Worm (Caenorhabditis elegans) whole organism, young adult: ENCODE results near the gene pmp-1.

Experiments
- B0035.1 ChIP-seq: sonication (generic microtip); optimal IDR thresholded peaks from 2 replicates; lab custom pipeline; 2016; ENCODE audit warnings: missing genetic modification characterization, mild to moderate bottlenecking, missing compliant biosample characterization, missing genotype, missing genetic modification reagents
- B0336.3 ChIP-seq: fragments of 200-800 bp; sonication (Bioruptor generic); IDR thresholded peaks from 2 replicates; pipeline ENCODE4 v1.3.6; 2022; ENCODE audit warnings: missing genetic modification characterization, missing compliant biosample characterization
- F37B4.10 ChIP-seq: fragments of 200-800 bp; sonication (Bioruptor generic); IDR thresholded peaks from 2 replicates; pipeline ENCODE4 v1.3.6; 2022; ENCODE audit warnings: missing genetic modification characterization, missing compliant biosample characterization
- F39B2.1 ChIP-seq: fragments of 200-800 bp; sonication (Bioruptor generic); IDR thresholded peaks from 2 replicates; pipeline ENCODE4 v1.3.6; 2022; ENCODE audit warnings: missing genetic modification reagents, missing genetic modification characterization, missing compliant biosample characterization
- F57A8.1 ChIP-seq: fragments of 200-800 bp; sonication (Bioruptor generic); optimal IDR thresholded peaks from 2 replicates; lab custom pipeline; 2018; ENCODE audit warnings: mild to moderate bottlenecking, missing genetic modification characterization, moderate library complexity, missing compliant biosample characterization
- K12H6.12 ChIP-seq: fragments of 200-800 bp; sonication (Bioruptor generic); optimal IDR thresholded peaks from 2 replicates; lab custom pipeline; 2018; ENCODE audit warnings: mild to moderate bottlenecking, missing genetic modification characterization, missing compliant biosample characterization
- Y53F4B.3 ChIP-seq: fragments of 200-800 bp; sonication (Bioruptor generic); IDR thresholded peaks from 2 replicates; pipeline ENCODE4 v1.3.6; 2022; ENCODE audit warnings: missing genetic modification reagents, missing genetic modification characterization, missing compliant biosample characterization
- Y79H2A.3 ChIP-seq: fragments of 200-800 bp; sonication (Bioruptor generic); conservative IDR thresholded peaks from 2 replicates; pipeline ENCODE4 v1.3.6; 2022; ENCODE audit warnings: missing genetic modification reagents, missing genetic modification characterization, missing compliant biosample characterization
- aptf-3 ChIP-seq: fragments of 200-800 bp; sonication (Bioruptor generic); IDR thresholded peaks from 2 replicates; pipeline ENCODE4 v1.3.6; 2022; ENCODE audit warnings: missing genetic modification characterization, missing compliant biosample characterization
- athp-1 ChIP-seq: sonication (generic microtip); optimal IDR thresholded peaks from 2 replicates; lab custom pipeline; 2017; ENCODE audit warnings: mild to moderate bottlenecking, missing genetic modification characterization, missing compliant biosample characterization
- attf-6 ChIP-seq: fragments of 200-800 bp; sonication (Bioruptor generic); IDR thresholded peaks from 2 replicates; pipeline ENCODE4 v1.3.6; 2022; ENCODE audit warnings: missing genetic modification reagents, missing genetic modification characterization, missing compliant biosample characterization
- bed-2 ChIP-seq: fragments of 200-800 bp; sonication (Bioruptor generic); IDR thresholded peaks from 2 replicates; pipeline ENCODE4 v1.3.6; 2022; ENCODE audit warnings: missing genetic modification reagents, missing genetic modification characterization, missing compliant biosample characterization
- ccch-3 ChIP-seq: fragments of 200-800 bp; sonication (Bioruptor generic); optimal IDR thresholded peaks from 2 replicates; lab custom pipeline; 2018; ENCODE audit warnings: mild to moderate bottlenecking, missing genetic modification characterization, missing compliant biosample characterization
- cebp-1 ChIP-seq, 2 experiments: fragments of 200-800 bp in 1 of 2; sonication (Bioruptor generic) in 1 of 2; sonication (generic microtip) in 1 of 2; IDR thresholded peaks in 1 of 2; optimal IDR thresholded peaks in 1 of 2; 2 replicates each; pipeline versions ENCODE4 v1.3.6 to Lab custom; 2017 to 2022; ENCODE audit warnings: missing compliant biosample characterization in 2 of 2, missing genetic modification characterization in 2 of 2, mild to moderate bottlenecking in 1 of 2, missing genetic modification reagents in 1 of 2, moderate library complexity in 1 of 2
- ceh-100 ChIP-seq: fragments of 200-800 bp; sonication (Bioruptor generic); IDR thresholded peaks from 2 replicates; pipeline ENCODE4 v1.3.6; 2022; ENCODE audit warnings: missing genetic modification reagents, missing genetic modification characterization, missing compliant biosample characterization
- ceh-27 ChIP-seq: fragments of 200-800 bp; sonication (Bioruptor generic); optimal IDR thresholded peaks from 2 replicates; lab custom pipeline; 2018; ENCODE audit warnings: mild to moderate bottlenecking, missing genetic modification characterization, moderate library complexity, missing compliant biosample characterization
- ceh-91 ChIP-seq: fragments of 200-800 bp; sonication (Bioruptor generic); IDR thresholded peaks from 2 replicates; pipeline ENCODE4 v1.3.6; 2022; ENCODE audit warnings: missing genetic modification reagents, missing genetic modification characterization, missing compliant biosample characterization
- dpff-1 ChIP-seq: sonication (generic microtip); optimal IDR thresholded peaks from 2 replicates; lab custom pipeline; 2017; ENCODE audit warnings: mild to moderate bottlenecking, missing genetic modification characterization, missing compliant biosample characterization
- dpl-1 ChIP-seq: fragments of 150-350 bp; optimal IDR thresholded peaks from 2 replicates; lab custom pipeline; 2014; ENCODE audit warnings: missing biosample characterization, missing genetic modification reagents, missing genetic modification characterization
- hmg-1.2 ChIP-seq: fragments of 200-800 bp; sonication (Bioruptor generic); IDR thresholded peaks from 2 replicates; pipeline ENCODE4 v1.3.6; 2022; ENCODE audit warnings: missing genetic modification reagents, missing genetic modification characterization, missing compliant biosample characterization
- let-526 ChIP-seq: fragments of 200-800 bp; sonication (Bioruptor generic); IDR thresholded peaks from 2 replicates; pipeline ENCODE4 v1.3.6; 2022; ENCODE audit warnings: missing genetic modification reagents, missing genetic modification characterization, missing compliant biosample characterization
- nhr-80 ChIP-seq: sonication (generic microtip); optimal IDR thresholded peaks from 2 replicates; lab custom pipeline; 2016; ENCODE audit warnings: missing genetic modification characterization, missing compliant biosample characterization
- sea-2 ChIP-seq: fragments of 200-800 bp; sonication (Bioruptor generic); IDR thresholded peaks from 2 replicates; pipeline ENCODE4 v1.3.6; 2022; ENCODE audit warnings: missing genetic modification characterization, missing compliant biosample characterization
- somi-1 ChIP-seq: fragments of 200-800 bp; sonication (Bioruptor generic); optimal IDR thresholded peaks from 2 replicates; lab custom pipeline; 2018; ENCODE audit warnings: mild to moderate bottlenecking, missing genetic modification characterization, missing compliant biosample characterization
- tbp1 ChIP-seq: fragments of 200-800 bp; sonication (Bioruptor generic); optimal IDR thresholded peaks from 2 replicates; lab custom pipeline; 2018; ENCODE audit warnings: mild to moderate bottlenecking, missing genetic modification characterization, missing compliant biosample characterization
- tbx-9 ChIP-seq: sonication (generic microtip); optimal IDR thresholded peaks from 2 replicates; lab custom pipeline; 2016; ENCODE audit warnings: borderline replicate concordance, missing genetic modification characterization, inconsistent platforms, missing compliant biosample characterization
- unc-130 ChIP-seq: sonication (generic microtip); optimal IDR thresholded peaks from 2 replicates; lab custom pipeline; 2016; ENCODE audit warnings: missing genetic modification reagents, missing genetic modification characterization, missing compliant biosample characterization
- zim-3 ChIP-seq: sonication (generic microtip); optimal IDR thresholded peaks from 2 replicates; lab custom pipeline; 2017; ENCODE audit warnings: mild to moderate bottlenecking, missing genetic modification characterization, moderate library complexity, missing compliant biosample characterization
- ztf-18 ChIP-seq: sonication (generic microtip); optimal IDR thresholded peaks from 2 replicates; lab custom pipeline; 2016; ENCODE audit warnings: missing genotype, mild to moderate bottlenecking, missing genetic modification characterization, missing compliant biosample characterization
- ztf-22 ChIP-seq: fragments of 200-800 bp; sonication (Bioruptor generic); optimal IDR thresholded peaks from 2 replicates; lab custom pipeline; 2018; ENCODE audit warnings: mild to moderate bottlenecking, missing genetic modification characterization, moderate library complexity, missing compliant biosample characterization
- ztf-25 ChIP-seq: fragments of 200-800 bp; sonication (Bioruptor generic); IDR thresholded peaks from 2 replicates; pipeline ENCODE4 v1.3.6; 2022; ENCODE audit warnings: missing genetic modification reagents, missing genetic modification characterization, missing compliant biosample characterization
- ztf-3 ChIP-seq: fragments of 200-800 bp; sonication (Bioruptor generic); optimal IDR thresholded peaks from 2 replicates; lab custom pipeline; 2018; ENCODE audit warnings: mild to moderate bottlenecking, missing genetic modification characterization, missing compliant biosample characterization
- ztf-6 ChIP-seq: fragments of 200-800 bp; sonication (Bioruptor generic); IDR thresholded peaks from 2 replicates; pipeline ENCODE4 v1.3.6; 2022; ENCODE audit warnings: missing genetic modification reagents, missing genetic modification characterization, missing compliant biosample characterization

pmp-1 gene

DNA sequence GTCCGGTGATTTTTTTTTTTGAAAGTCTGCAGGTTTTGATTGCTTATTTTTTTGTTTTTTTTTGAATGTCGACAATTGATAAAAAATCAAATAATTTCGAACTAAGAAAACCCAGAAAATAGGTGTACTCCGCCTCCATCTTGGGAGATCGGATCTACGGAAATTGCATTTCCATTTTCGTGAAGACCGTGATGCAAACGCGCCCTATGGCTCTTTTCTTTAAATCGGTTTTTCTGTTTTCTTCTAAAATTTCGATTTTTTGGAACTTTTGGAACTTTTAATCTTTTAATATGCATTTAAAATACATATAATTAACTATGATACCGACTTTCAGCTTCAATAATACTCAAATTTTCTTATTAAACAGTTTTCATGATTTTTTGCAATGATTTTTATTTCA, 41.5 kb downstream of the pmp-1 start (continued):
- TF ChIP-seq aptf-3 (GFP tag; lab: Robert Waterston, UW) (no peak), dpl-1 (GFP tag; lab: Kevin White, UChicago) (no peak), B0035.1 (tag; lab: Kevin White, UChicago) (no peak), unc-130 (no peak), Y53F4B.3 (GFP tag; lab: Robert Waterston, UW) (no peak), bed-2 (GFP tag; lab: Robert Waterston, UW) (no peak), ceh-100 (peak; percentile 86), F39B2.1 (GFP tag; lab: Robert Waterston, UW) (no peak), F37B4.10 (GFP tag; lab: Robert Waterston, UW) (no peak), ztf-6 (GFP tag; lab: Robert Waterston, UW) (no peak), ceh-91 (GFP tag; lab: Robert Waterston, UW) (no peak)
- TF ChIP-seq, all 124 proteins: peak for 3

DNA sequence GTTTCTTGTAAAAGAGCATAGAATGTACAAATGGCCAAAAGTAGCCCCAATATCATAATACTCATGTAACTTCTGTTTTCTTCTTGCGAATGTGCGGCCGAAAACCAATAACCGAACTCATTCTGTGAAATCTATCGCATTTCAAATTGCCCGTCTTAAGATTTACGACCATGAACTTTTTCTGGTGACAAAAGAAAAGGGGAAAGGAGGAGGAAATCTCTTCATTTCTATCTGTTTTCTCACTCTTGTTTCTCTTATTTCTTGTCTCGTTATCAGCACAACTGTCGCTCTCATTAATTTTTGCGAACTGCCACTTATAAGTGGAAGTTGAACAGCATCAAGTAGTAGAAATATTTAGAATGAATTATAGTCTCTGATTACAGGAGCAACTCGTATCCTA, 42.5 kb downstream of the pmp-1 start:
- peak; percentile 37 for TF ChIP-seq nhr-80 (tag; lab: Kevin White, UChicago)
- TF ChIP-seq ztf-25 (GFP tag; lab: Robert Waterston, UW) = no peak

DNA sequence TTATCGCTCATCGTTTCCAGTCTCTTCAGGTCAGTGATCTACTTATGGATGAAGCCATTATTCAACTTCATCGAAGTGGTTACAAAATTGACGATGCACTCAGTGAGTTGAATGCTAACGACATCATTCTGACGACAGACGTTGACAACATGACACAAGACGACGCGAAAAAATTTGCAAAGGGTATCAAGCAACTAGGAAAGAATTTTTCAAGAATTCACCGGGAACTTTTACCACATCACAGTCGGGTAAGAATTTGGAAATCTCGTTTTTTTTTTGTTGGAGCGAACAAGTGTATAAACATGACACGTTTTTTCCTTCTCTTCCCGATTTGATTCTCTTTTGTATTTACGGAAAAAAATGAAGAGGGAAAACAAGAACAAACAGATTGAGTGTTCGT, 42.9 kb downstream of the pmp-1 start:
- TF ChIP-seq let-526 = no peak
- TF ChIP-seq ccch-3 (GFP tag; lab: Kevin White, UChicago) = no peak
- TF ChIP-seq ztf-3 (GFP tag; lab: Kevin White, UChicago) = no peak
- no peak for TF ChIP-seq tbx-9 (tag; lab: Kevin White, UChicago)
- no peak for TF ChIP-seq dpff-1 (tag; lab: Kevin White, UChicago)
- no peak for TF ChIP-seq K12H6.12 (tag; lab: Kevin White, UChicago)
- TF ChIP-seq ztf-6 (GFP tag; lab: Robert Waterston, UW) = no peak
- TF ChIP-seq F57A8.1 = no peak
- no peak for TF ChIP-seq ztf-25 (GFP tag; lab: Robert Waterston, UW)
- TF ChIP-seq B0336.3 (GFP tag; lab: Robert Waterston, UW) = no peak
- no peak for TF ChIP-seq Y79H2A.3
- TF ChIP-seq athp-1 (tag; lab: Kevin White, UChicago) = no peak
- TF ChIP-seq ztf-18 (tag; lab: Kevin White, UChicago) = no peak
- TF ChIP-seq attf-6 = no peak
- TF ChIP-seq ztf-22 = no peak
- TF ChIP-seq zim-3 (tag; lab: Kevin White, UChicago) = no peak

DNA sequence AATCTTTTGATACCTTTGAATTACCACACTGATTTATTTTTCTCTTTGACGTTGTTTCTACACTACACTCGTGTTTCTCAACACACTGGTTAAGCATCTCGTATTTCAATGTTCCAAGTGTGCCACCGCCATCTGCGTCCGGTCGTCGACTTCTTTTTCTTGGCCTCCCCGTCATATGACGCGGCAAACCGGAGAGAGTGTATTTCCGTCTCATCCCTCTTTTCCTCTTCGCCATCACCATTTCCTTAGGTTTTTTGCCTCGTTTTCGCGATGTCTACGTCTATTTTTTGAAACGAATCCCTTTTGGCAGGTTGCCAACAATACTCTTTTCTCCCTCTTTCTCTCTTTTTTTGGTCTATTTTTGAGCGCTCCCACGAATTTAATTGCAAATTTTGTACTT, 44.6 kb downstream of the pmp-1 start:
- TF ChIP-seq hmg-1.2 (GFP tag; lab: Robert Waterston, UW) = peak; percentile 3; the same call in 1 of the 2 replicates
- TF ChIP-seq sea-2 = no peak
- TF ChIP-seq somi-1 (GFP tag; lab: Kevin White, UChicago) = peak; percentile 22
- TF ChIP-seq ceh-27 (GFP tag; lab: Kevin White, UChicago) = peak; percentile 0
- no peak for TF ChIP-seq cebp-1 (GFP tag; IDR thresholded peaks at IDR 0.05; lab: Robert Waterston, UW)
- TF ChIP-seq cebp-1 (tag; optimal IDR thresholded peaks at IDR 0.05; lab: Kevin White, UChicago) = peak; percentile 38
- no peak for TF ChIP-seq tbp1 (GFP tag; lab: Kevin White, UChicago)
- TF ChIP-seq nhr-80 (tag; lab: Kevin White, UChicago) = peak; percentile 16
